Fruit fly (Drosophila melanogaster): ENCODE results near the gene Amt.

Amt gene

DNA sequence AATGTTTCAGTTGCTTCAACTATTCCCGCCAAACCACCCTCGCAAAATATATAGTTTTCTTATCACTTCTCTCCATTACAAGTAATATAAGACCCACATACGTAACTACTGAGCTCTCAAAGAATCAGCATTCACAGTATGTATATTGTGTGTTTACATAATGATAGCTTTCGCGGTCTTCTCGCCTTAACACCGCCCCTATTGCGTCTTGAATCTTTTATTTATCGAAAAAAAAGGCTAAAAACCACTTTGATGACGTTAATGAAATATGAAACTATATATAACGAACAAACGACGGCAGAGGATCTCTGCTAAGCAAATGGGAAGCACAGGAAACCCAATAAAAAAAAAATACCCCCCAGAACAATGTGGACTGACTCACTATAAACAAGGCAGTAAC lies 51.6 kb downstream of the Amt start (continued):
- TF ChIP-seq Awh (GFP tag; IDR thresholded peaks at IDR 0.05) (peak; percentile 36; the same call in 1 of the 2 replicates), CG13894 (tag; optimal IDR thresholded peaks at IDR 0.05) (peak; percentile 25), lab (GFP tag; optimal IDR thresholded peaks at IDR 0.05) (peak; percentile 20), CG12071 (GFP tag; optimal IDR thresholded peaks at IDR 0.05) (no peak), stc (GFP tag; IDR thresholded peaks at IDR 0.05) (no peak), dan (GFP tag; IDR thresholded peaks at IDR 0.05) (no peak), MBD-R2 (GFP tag; IDR thresholded peaks at IDR 0.05) (no peak), sug (tag; optimal IDR thresholded peaks at IDR 0.05) (peak; percentile 24), gcm (GFP tag; optimal IDR thresholded peaks at IDR 0.05) (no peak), CG31224 (GFP tag; IDR thresholded peaks at IDR 0.05) (no peak), Trl (optimal IDR thresholded peaks at IDR 0.05) (no peak), Trl (GFP tag; optimal IDR thresholded peaks at IDR 0.05) (no peak), CG13296 (GFP tag; optimal IDR thresholded peaks at IDR 0.05) (peak; percentile 20), HHEX (GFP tag; optimal IDR thresholded peaks at IDR 0.05) (peak; percentile 12)

Data from whole organism, embryonic.